Worm (Caenorhabditis elegans): ENCODE data around the gene cyp-34A5.

DNA sequence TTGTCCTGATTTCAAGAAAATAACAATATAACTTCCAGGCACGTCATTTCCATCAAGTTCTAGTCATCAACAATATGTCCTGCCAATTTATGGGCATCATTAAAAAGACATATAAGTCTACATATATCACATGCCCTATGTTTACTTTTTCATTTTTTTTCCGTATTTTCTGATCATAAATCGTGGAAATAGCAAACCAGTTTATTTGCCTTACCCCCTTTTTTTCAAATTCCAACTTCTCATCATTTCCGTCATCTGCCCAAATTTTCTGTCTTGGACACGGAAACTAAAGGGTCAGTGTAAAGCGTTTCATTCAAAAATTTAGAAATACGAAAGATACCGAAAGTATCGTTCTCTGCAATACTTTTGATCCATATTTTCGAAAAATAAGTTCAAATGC lies 34.8 kb upstream of the cyp-34A5 start:
- TF ChIP-seq mab-5 (tag; optimal IDR thresholded peaks at IDR 0.05) (no peak), mep-1 (tag; optimal IDR thresholded peaks at IDR 0.05) (no peak), nhr-12 (tag; optimal IDR thresholded peaks at IDR 0.05) (no peak), lsy-2 (tag; optimal IDR thresholded peaks at IDR 0.05) (no peak), unc-39 (tag; optimal IDR thresholded peaks at IDR 0.05) (no peak), unc-120 (tag; optimal IDR thresholded peaks at IDR 0.05; ENCODE audit: poor library complexity, severe bottlenecking) (no peak)

Measured in whole organism, mixed stage, embryonic.